Worm (Caenorhabditis elegans) whole organism, L2 larva: Measurements from ENCODE around the gene Y7A5A.3.

Experiments used
- aly-2 ChIP-seq: fragments of 150-350 bp; optimal IDR thresholded peaks from 2 replicates; lab custom pipeline; 2014; ENCODE audit warnings: missing biosample characterization, missing genetic modification characterization
- blmp-1 ChIP-seq: sonication (generic microtip); optimal IDR thresholded peaks from 2 replicates; lab custom pipeline; 2017; ENCODE audit warnings: missing genetic modification characterization, mild to moderate bottlenecking, missing compliant biosample characterization, antibody characterized with exemption, moderate library complexity; ENCODE audit not compliant: insufficient read depth
- crh-2 ChIP-seq: sonication (generic microtip); optimal IDR thresholded peaks from 2 replicates; lab custom pipeline; 2017; ENCODE audit warnings: missing biosample characterization, missing genetic modification characterization
- lsy-2 ChIP-seq, 2 experiments: fragments of 150-350 bp in 1 of 2; sonication (generic microtip) in 1 of 2; optimal IDR thresholded peaks; 2 replicates each; lab custom pipeline; 2014 to 2017; ENCODE audit warnings: missing biosample characterization in 2 of 2, missing genetic modification characterization in 2 of 2
- mdl-1 ChIP-seq, 2 experiments: fragments of 150-350 bp in 1 of 2; sonication (generic microtip) in 1 of 2; optimal IDR thresholded peaks; 2 replicates each; lab custom pipeline; 2017; ENCODE audit warnings: missing biosample characterization in 2 of 2, missing genetic modification characterization in 2 of 2
- nhr-11 ChIP-seq: fragments of 150-350 bp; optimal IDR thresholded peaks from 2 replicates; lab custom pipeline; 2014; ENCODE audit warnings: missing biosample characterization, missing genetic modification characterization
- nhr-21 ChIP-seq: fragments of 150-350 bp; optimal IDR thresholded peaks from 2 replicates; lab custom pipeline; 2014; ENCODE audit warnings: missing biosample characterization, missing genetic modification characterization
- nhr-25 ChIP-seq: fragments of 150-350 bp; sonication (generic microtip); optimal IDR thresholded peaks from 3 replicates; lab custom pipeline; 2014; ENCODE audit warnings: missing biosample characterization, missing genetic modification characterization
- skn-1 ChIP-seq: sonication (generic microtip); optimal IDR thresholded peaks from 2 replicates; lab custom pipeline; 2017; ENCODE audit warnings: missing biosample characterization, missing genetic modification characterization
- snpc-4 ChIP-seq: fragments of 150-350 bp; optimal IDR thresholded peaks from 2 replicates; lab custom pipeline; 2014; ENCODE audit warnings: missing biosample characterization, missing genetic modification characterization
- unc-62 ChIP-seq: fragments of 150-350 bp; optimal IDR thresholded peaks from 2 replicates; lab custom pipeline; 2014; ENCODE audit warnings: missing biosample characterization, missing genetic modification reagents, missing genetic modification characterization
- ztf-4 ChIP-seq: fragments of 150-350 bp; optimal IDR thresholded peaks from 2 replicates; lab custom pipeline; 2014; ENCODE audit warnings: missing biosample characterization, missing genetic modification characterization

DNA sequence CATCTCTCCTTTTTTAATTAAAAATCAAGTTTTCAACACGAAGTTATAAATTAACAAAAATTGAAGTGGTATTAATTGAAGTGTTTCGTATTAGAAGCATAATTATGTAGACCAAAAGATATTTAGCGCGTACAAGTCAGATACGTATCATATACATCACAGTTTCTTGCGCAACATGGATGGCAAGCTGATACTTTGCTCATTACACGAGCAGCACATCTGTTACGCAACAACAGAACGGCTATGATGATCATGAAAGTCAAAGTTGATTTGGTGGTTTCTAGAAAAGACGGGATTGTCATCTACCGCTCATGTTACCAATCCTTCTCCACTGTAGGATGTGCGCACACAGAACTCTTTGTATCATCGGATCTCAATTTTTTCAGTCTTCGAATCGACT lies 30.1 kb upstream of the Y7A5A.3 start:
- TF ChIP-seq blmp-1 (no peak), nhr-21 (tag; lab: Kevin White, UChicago) (no peak), aly-2 (tag; lab: Kevin White, UChicago) (no peak), snpc-4 (tag; lab: Kevin White, UChicago) (no peak), ztf-4 (no peak), nhr-11 (tag; lab: Kevin White, UChicago) (no peak), crh-2 (tag; lab: Kevin White, UChicago) (no peak), skn-1 (tag; lab: Kevin White, UChicago) (no peak), mdl-1 (tag; optimal IDR thresholded peaks at IDR 0.05; lab: Kevin White, UChicago) (no peak), nhr-25 (tag; lab: Kevin White, UChicago) (no peak), unc-62 (GFP tag; lab: Kevin White, UChicago) (no peak), lsy-2 (tag; optimal IDR thresholded peaks at IDR 0.05; lab: Kevin White, UChicago) (no peak)
